Fruit fly (Drosophila melanogaster): ENCODE data around the gene betaTub97EF.

The betaTub97EF gene

DNA sequence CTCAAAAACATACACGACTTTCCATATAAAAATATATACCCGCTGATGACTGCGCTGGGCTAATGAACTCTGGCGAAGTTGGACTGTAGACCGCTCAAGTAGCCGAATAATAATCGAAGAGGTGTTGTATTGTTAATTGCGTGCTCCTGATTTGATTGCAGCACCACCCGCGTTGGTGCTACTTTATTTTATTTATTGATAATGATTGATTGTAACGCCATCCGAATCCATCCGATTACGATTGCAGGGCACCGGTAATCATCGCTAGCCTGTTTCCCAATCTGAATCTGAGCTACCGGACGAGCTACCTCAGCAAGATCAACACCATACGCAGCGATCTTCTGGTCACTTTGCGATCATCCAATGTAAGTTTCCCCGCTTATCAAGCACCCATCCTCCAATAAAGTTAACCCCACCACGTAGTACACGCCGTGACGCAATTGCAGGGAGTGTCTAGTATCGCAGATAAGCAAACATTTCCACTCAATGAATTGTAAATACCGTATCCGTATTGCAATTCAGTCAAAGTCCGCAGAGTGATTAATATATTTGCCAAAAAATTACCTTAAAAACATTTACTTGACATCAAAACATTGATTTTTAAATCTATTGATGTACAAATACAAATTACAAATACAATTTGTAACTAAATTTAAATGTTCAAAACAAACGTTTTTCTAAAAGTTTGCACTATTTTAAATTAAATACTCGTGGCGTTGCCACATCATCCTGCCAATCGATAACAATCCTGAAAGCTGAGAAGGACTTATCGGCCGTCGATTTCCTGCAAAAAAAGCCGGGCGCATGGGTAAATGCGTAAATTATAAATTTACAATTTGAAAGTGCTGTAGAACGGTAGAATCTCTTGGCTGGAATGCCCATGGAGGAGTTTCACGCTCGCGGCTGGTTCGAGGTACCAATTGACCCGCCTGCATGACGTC lies 58.9 kb downstream of the betaTub97EF start (continued):
- TF ChIP-seq pan (optimal IDR thresholded peaks at IDR 0.05) (no peak), pan (GFP tag; optimal IDR thresholded peaks at IDR 0.05 in 1 of 2, IDR thresholded peaks at IDR 0.05 in 1 of 2) (no peak), nom (GFP tag; optimal IDR thresholded peaks at IDR 0.05) (peak; percentile 31), lbe (GFP tag; optimal IDR thresholded peaks at IDR 0.05) (no peak), HmgD (GFP tag; optimal IDR thresholded peaks at IDR 0.05) (no peak), Side (GFP tag; optimal IDR thresholded peaks at IDR 0.05) (no peak), CG7357 (GFP tag; IDR thresholded peaks at IDR 0.05) (no peak), yki (optimal IDR thresholded peaks at IDR 0.05) (no peak), Max (GFP tag; optimal IDR thresholded peaks at IDR 0.05) (no peak), Myb (GFP tag; optimal IDR thresholded peaks at IDR 0.05) (peak; percentile 29), CG7786 (GFP tag; optimal IDR thresholded peaks at IDR 0.05) (no peak), CG17186 (GFP tag; optimal IDR thresholded peaks at IDR 0.05) (no peak), en (GFP tag; optimal IDR thresholded peaks at IDR 0.05) (no peak), kay (GFP tag; optimal IDR thresholded peaks at IDR 0.05) (no peak), crol (GFP tag; IDR thresholded peaks at IDR 0.05) (no peak), hb (GFP tag; IDR thresholded peaks at IDR 0.05; ENCODE audit: partially characterized antibody) (no peak), CG7271 (tag; optimal IDR thresholded peaks at IDR 0.05) (no peak), trh (GFP tag; optimal IDR thresholded peaks at IDR 0.05) (no peak), CG10543 (GFP tag; optimal IDR thresholded peaks at IDR 0.05) (no peak), CG8089 (GFP tag; optimal IDR thresholded peaks at IDR 0.05) (no peak), unpg (GFP tag; optimal IDR thresholded peaks at IDR 0.05) (no peak), row (GFP tag; IDR thresholded peaks at IDR 0.05) (no peak), Sox102F (GFP tag; optimal IDR thresholded peaks at IDR 0.05) (no peak), so (GFP tag; IDR thresholded peaks at IDR 0.05) (no peak), HLHmδ (GFP tag; optimal IDR thresholded peaks at IDR 0.05) (no peak), exex (tag; optimal IDR thresholded peaks at IDR 0.05) (peak; percentile 91), Ptx1 (GFP tag; IDR thresholded peaks at IDR 0.05) (no peak), sug (tag; optimal IDR thresholded peaks at IDR 0.05) (peak; percentile 94), bbx (GFP tag; IDR thresholded peaks at IDR 0.05; ENCODE audit: partially characterized antibody) (no peak), CG2116 (GFP tag; optimal IDR thresholded peaks at IDR 0.05) (peak; percentile 59), Stat92E (GFP tag; optimal IDR thresholded peaks at IDR 0.05) (no peak), Fer1 (GFP tag; optimal IDR thresholded peaks at IDR 0.05) (no peak), pzg (GFP tag; optimal IDR thresholded peaks at IDR 0.05) (peak; percentile 20), CG16863 (GFP tag; optimal IDR thresholded peaks at IDR 0.05) (no peak), peb (GFP tag; IDR thresholded peaks at IDR 0.05) (no peak), slbo (GFP tag; IDR thresholded peaks at IDR 0.05) (no peak), sens (GFP tag) (peak; percentile 56), NfI (GFP tag; optimal IDR thresholded peaks at IDR 0.05) (no peak), CG7987 (GFP tag; optimal IDR thresholded peaks at IDR 0.05) (peak; percentile 21), CG32532 (GFP tag; IDR thresholded peaks at IDR 0.05) (no peak), CG11085 (GFP tag; IDR thresholded peaks at IDR 0.05) (no peak), Hr3 (GFP tag; optimal IDR thresholded peaks at IDR 0.05) (no peak), CG11504 (tag; optimal IDR thresholded peaks at IDR 0.05) (no peak), CG6175 (GFP tag; IDR thresholded peaks at IDR 0.05) (no peak), her (GFP tag; optimal IDR thresholded peaks at IDR 0.05) (no peak), CG34422 (GFP tag; IDR thresholded peaks at IDR 0.05) (no peak), BtbVII (GFP tag; optimal IDR thresholded peaks at IDR 0.05) (no peak), crc (GFP tag; optimal IDR thresholded peaks at IDR 0.05) (no peak), mirr (GFP tag; optimal IDR thresholded peaks at IDR 0.05) (peak; percentile 33), ind (GFP tag; optimal IDR thresholded peaks at IDR 0.05) (no peak)
